Fruit fly (Drosophila melanogaster): Measurements from ENCODE around the gene CG4686.
A peak's percentile ranks its signal among the peaks of the same experiment; 100 is the strongest.

Gene CG4686

dm6 chr3R:19880431-19880939 lies 16.2 kb downstream of the CG4686 start (continued):
- no peak for TF ChIP-seq Rx (GFP tag; IDR thresholded peaks at IDR 0.05)
- peak; percentile 47 for TF ChIP-seq lbe (GFP tag; optimal IDR thresholded peaks at IDR 0.05)
- no peak for TF ChIP-seq ham (GFP tag; IDR thresholded peaks at IDR 0.05)
- no peak for TF ChIP-seq CG9797 (GFP tag; optimal IDR thresholded peaks at IDR 0.05)
- TF ChIP-seq ewg (GFP tag; optimal IDR thresholded peaks at IDR 0.05) = no peak
- TF ChIP-seq sqz (GFP tag; optimal IDR thresholded peaks at IDR 0.05) = peak; percentile 59
- TF ChIP-seq ro (GFP tag; IDR thresholded peaks at IDR 0.05) = no peak
- no peak for TF ChIP-seq zf30C (GFP tag; optimal IDR thresholded peaks at IDR 0.05)
- TF ChIP-seq sr (GFP tag; IDR thresholded peaks at IDR 0.05) = peak; percentile 99
- TF ChIP-seq B-H2 (GFP tag; optimal IDR thresholded peaks at IDR 0.05) = peak; percentile 43
- TF ChIP-seq CG4282 (GFP tag; optimal IDR thresholded peaks at IDR 0.05) = no peak
- TF ChIP-seq pnt (GFP tag; optimal IDR thresholded peaks at IDR 0.05) = peak; percentile 1
- peak; percentile 26 for TF ChIP-seq Dad (GFP tag; optimal IDR thresholded peaks at IDR 0.05)
- TF ChIP-seq CG11093 (GFP tag; IDR thresholded peaks at IDR 0.05) = 0 out of 3 replicates have a peak, but pooled peaks have one; percentile 29
- peak; percentile 27 for TF ChIP-seq shn (GFP tag; optimal IDR thresholded peaks at IDR 0.05)
- TF ChIP-seq CG6683 (GFP tag; optimal IDR thresholded peaks at IDR 0.05) = peak; percentile 12
- no peak for TF ChIP-seq CG8359 (GFP tag; optimal IDR thresholded peaks at IDR 0.05; ENCODE audit: borderline replicate concordance)
- peak; percentile 86 for TF ChIP-seq CG13296 (GFP tag; optimal IDR thresholded peaks at IDR 0.05)
- TF ChIP-seq twi (tag; optimal IDR thresholded peaks at IDR 0.05) = peak; percentile 46
- TF ChIP-seq CG8944 (GFP tag; optimal IDR thresholded peaks at IDR 0.05) = peak; percentile 8
- TF ChIP-seq CG33557 (GFP tag; optimal IDR thresholded peaks at IDR 0.05) = no peak
- TF ChIP-seq CG1603 (tag; optimal IDR thresholded peaks at IDR 0.05) = no peak
- peak; percentile 58 for TF ChIP-seq scrt (GFP tag; optimal IDR thresholded peaks at IDR 0.05)
- TF ChIP-seq Fer2 (tag; optimal IDR thresholded peaks at IDR 0.05) = peak; percentile 1
- TF ChIP-seq CG10462 (GFP tag; optimal IDR thresholded peaks at IDR 0.05) = peak; percentile 3
- no peak for TF ChIP-seq Chrac-16 (GFP tag; optimal IDR thresholded peaks at IDR 0.05)
- peak; percentile 60 for TF ChIP-seq CG2712 (tag; optimal IDR thresholded peaks at IDR 0.05)
- TF ChIP-seq cwo (GFP tag; optimal IDR thresholded peaks at IDR 0.05) = peak; percentile 56
- peak; percentile 47 for TF ChIP-seq Deaf1 (tag; optimal IDR thresholded peaks at IDR 0.05)
- peak; percentile 47 for TF ChIP-seq CG9727 (GFP tag; optimal IDR thresholded peaks at IDR 0.05)
- peak; percentile 38 for TF ChIP-seq Nf-YB (GFP tag; optimal IDR thresholded peaks at IDR 0.05)
- TF ChIP-seq slp2 (GFP tag; optimal IDR thresholded peaks at IDR 0.05) = no peak
- peak; percentile 22; the same call in 1 of the 2 replicates for TF ChIP-seq CG9932 (GFP tag; IDR thresholded peaks at IDR 0.05)
- peak; percentile 31 for TF ChIP-seq CG3163 (GFP tag; optimal IDR thresholded peaks at IDR 0.05)
- peak; percentile 44 for TF ChIP-seq CG12299 (tag; optimal IDR thresholded peaks at IDR 0.05)
- no peak for TF ChIP-seq tll (GFP tag; optimal IDR thresholded peaks at IDR 0.05)
- TF ChIP-seq grau (tag; optimal IDR thresholded peaks at IDR 0.05) = peak; percentile 96
- peak; percentile 11 for TF ChIP-seq tx (GFP tag; optimal IDR thresholded peaks at IDR 0.05)
- TF ChIP-seq Max (GFP tag; optimal IDR thresholded peaks at IDR 0.05) = no peak
- TF ChIP-seq CG12391 (tag; optimal IDR thresholded peaks at IDR 0.05) = peak; percentile 64
- no peak for TF ChIP-seq CG30020 (tag; optimal IDR thresholded peaks at IDR 0.05)
- TF ChIP-seq en (GFP tag; optimal IDR thresholded peaks at IDR 0.05) = peak; percentile 48
- TF ChIP-seq schlank (tag; optimal IDR thresholded peaks at IDR 0.05) = no peak
- no peak for TF ChIP-seq sens-2 (GFP tag; IDR thresholded peaks at IDR 0.05)
- TF ChIP-seq sna (GFP tag; IDR thresholded peaks at IDR 0.05; ENCODE audit: partially characterized antibody) = no peak
- no peak for TF ChIP-seq CG5245 (GFP tag; optimal IDR thresholded peaks at IDR 0.05)
- TF ChIP-seq CG2202 (tag; optimal IDR thresholded peaks at IDR 0.05) = no peak
- TF ChIP-seq CG11247 (GFP tag; IDR thresholded peaks at IDR 0.05) = 0 out of 2 replicates have a peak, but pooled peaks have one; percentile 50
- TF ChIP-seq Hr39 (optimal IDR thresholded peaks at IDR 0.05) = no peak
- TF ChIP-seq Xbp1 (GFP tag; optimal IDR thresholded peaks at IDR 0.05) = peak; percentile 44
- no peak for TF ChIP-seq abd-A (tag; optimal IDR thresholded peaks at IDR 0.05)

Measured in whole organism, embryonic.